Worm (Caenorhabditis elegans): ENCODE data around the gene nrde-3.

nrde-3 gene

ce11 chrX:388728-389127 is 16.7 kb downstream of the nrde-3 start, which contains the start of gene ceh-93 (continued):
- TF ChIP-seq efl-1 (optimal IDR thresholded peaks at IDR 0.05) (peak in 1 of 2 experiments; percentile 21), efl-1 (GFP tag; optimal IDR thresholded peaks at IDR 0.05 in 1 of 2) (peak in 1 of 2 experiments; percentile 15), pag-3 (tag; optimal IDR thresholded peaks at IDR 0.05; ENCODE audit: borderline replicate concordance, insufficient read depth) (no peak), sptf-1 (tag; optimal IDR thresholded peaks at IDR 0.05) (no peak), unc-62 (GFP tag; optimal IDR thresholded peaks at IDR 0.05) (no peak)

DNA sequence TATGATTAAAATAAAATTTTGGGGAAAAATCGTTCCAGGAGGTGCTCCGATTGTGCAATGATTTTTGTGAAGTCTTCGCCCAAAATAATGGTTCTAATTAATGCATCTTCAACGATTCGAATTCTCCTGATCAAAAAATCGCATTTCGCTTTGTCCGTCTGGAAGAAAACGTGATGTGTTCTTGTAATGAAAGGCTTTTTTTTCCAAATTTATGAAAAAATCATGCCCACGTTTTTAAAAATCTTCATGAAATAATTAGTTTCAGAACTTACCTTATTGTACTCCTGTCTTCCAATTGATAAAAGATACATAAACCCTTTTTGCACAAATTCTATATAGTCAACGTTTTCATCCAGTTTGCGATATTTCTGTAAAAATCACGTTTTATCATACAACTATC is 17.5 kb downstream of the nrde-3 start:
- TF ChIP-seq nhr-237 (tag; optimal IDR thresholded peaks at IDR 0.05) (no peak), egl-27 (tag; optimal IDR thresholded peaks at IDR 0.05) (no peak), isw-1 (GFP tag; IDR thresholded peaks at IDR 0.05) (no peak), C04F5.9 (tag; optimal IDR thresholded peaks at IDR 0.05) (no peak), C34B4.2 (tag; optimal IDR thresholded peaks at IDR 0.05) (no peak), nhr-90 (tag; optimal IDR thresholded peaks at IDR 0.05; ENCODE audit: poor library complexity) (no peak), mef-2 (tag; optimal IDR thresholded peaks at IDR 0.05) (no peak), ces-1 (GFP tag; optimal IDR thresholded peaks at IDR 0.05) (no peak), ztf-4 (tag; optimal IDR thresholded peaks at IDR 0.05) (no peak)

DNA sequence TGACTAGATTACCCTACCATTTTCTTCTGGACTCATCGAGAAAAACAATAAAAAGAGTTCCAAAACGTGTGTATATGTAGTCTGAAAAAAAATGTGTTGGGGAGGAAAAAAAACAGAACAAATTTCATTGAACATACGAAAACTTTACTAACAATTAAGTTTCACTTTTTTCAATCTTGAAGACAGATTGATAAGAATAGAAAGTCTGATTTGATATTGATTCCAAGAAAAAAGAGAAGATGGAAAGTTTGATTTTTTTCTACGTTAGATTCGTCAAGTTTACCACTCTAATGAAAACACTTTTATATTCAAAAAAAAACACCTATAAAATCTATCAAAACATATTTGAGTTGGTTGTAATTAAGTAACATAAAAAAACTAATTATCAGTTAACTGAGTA is 18.4 kb downstream of the nrde-3 start, which contains the start of gene R04A9.9:
Gene R04A9.9, minus strand, starts transcription at position 101 of the 400 bp plus-strand sequence.
- no peak for TF ChIP-seq unc-30 (tag; optimal IDR thresholded peaks at IDR 0.05)
- no peak for TF ChIP-seq ztf-4 (tag; optimal IDR thresholded peaks at IDR 0.05)
- TF ChIP-seq efl-1 (optimal IDR thresholded peaks at IDR 0.05) = no peak
- TF ChIP-seq efl-1 (GFP tag; optimal IDR thresholded peaks at IDR 0.05 in 1 of 2) = no peak
- peak; percentile 42 for TF ChIP-seq blmp-1 (tag; optimal IDR thresholded peaks at IDR 0.05)
- TF ChIP-seq irx-1 (tag; optimal IDR thresholded peaks at IDR 0.05) = no peak
- no peak for TF ChIP-seq dpl-1 (GFP tag; optimal IDR thresholded peaks at IDR 0.05)
- TF ChIP-seq nhr-85 (tag) = peak; percentile 31
- no peak for TF ChIP-seq egl-27 (tag; optimal IDR thresholded peaks at IDR 0.05)

DNA sequence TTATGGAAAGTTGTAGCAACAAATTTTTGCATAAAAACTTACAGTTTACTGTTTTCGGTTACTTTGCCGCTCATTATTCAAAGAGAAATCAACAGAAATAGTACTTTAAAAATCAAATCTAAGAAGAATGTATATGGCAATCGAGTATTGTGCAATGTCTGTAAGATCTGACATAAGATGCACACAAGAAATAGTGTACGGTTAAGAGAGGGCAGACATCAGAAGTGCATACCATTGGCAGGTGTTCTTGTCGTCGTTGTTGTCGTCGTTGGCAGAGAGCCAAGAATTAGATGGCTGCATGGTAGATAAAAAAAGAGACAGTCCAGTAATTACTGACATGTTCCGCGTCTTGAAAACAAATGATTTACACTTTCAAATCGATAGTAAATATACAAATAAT is 22.7 kb downstream of the nrde-3 start, which contains the start of gene R04A9.7:
Gene R04A9.7, minus strand, starts transcription at position 184 of the 400 bp plus-strand sequence.
- TF ChIP-seq mep-1 (tag; optimal IDR thresholded peaks at IDR 0.05) (no peak), ceh-63 (GFP tag; optimal IDR thresholded peaks at IDR 0.05) (no peak)

DNA sequence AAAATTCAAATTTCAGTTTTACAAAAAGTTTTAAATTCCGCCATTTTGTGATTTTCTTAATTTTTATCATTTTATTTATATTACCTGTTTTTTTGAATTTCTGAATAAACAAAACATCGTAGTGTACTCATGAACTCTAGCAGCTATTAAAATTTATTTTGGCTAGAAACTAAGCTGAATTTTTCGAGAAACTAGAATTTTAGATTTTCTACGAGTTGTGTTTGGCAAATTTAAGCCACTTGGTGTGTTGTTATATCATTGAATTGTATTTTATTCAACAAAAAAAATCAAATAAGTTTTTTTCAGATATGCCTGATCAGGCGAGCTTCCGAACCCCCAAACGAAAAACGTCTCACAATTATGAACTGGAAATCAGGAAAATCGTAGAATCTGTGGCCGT is 25.2 kb downstream of the nrde-3 start, which contains the start of gene R04A9.6:
Gene R04A9.6, plus strand, starts transcription at position 301 of the 400 bp plus-strand sequence.
- TF ChIP-seq F16B12.6 (tag; optimal IDR thresholded peaks at IDR 0.05) (no peak), nhr-85 (tag) (peak; percentile 37)

- TF ChIP-seq rnt-1 (tag; optimal IDR thresholded peaks at IDR 0.05) (no peak), nhr-237 (tag; optimal IDR thresholded peaks at IDR 0.05) (no peak), blmp-1 (tag; optimal IDR thresholded peaks at IDR 0.05) (no peak)
These were observed 27.5 kb downstream of the nrde-3 start for ce11 chrX:399535-399934.

- TF ChIP-seq egl-13 (tag; optimal IDR thresholded peaks at IDR 0.05) = no peak
- TF ChIP-seq nhr-47 (tag; optimal IDR thresholded peaks at IDR 0.05) = peak; percentile 53
These were observed 30.9 kb downstream of the nrde-3 start for ce11 chrX:402951-403350.

DNA sequence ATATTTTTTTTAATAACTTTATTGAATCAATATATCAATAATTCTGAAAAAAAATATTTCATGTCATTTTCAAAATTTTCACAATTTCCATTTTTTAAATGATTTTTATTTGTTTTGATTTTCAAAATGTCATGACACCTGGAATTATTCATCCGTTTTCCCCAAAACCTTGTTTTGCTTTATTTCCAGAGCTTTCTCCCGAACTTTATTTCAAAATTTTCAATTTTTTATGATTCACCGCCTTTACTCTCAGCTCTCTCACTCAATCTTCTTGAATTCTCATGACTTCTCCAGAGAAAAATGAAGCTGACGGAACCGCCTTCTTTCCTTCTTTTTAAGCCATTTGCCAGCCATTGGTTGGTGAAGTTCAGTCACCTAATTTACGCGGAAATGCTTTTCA is 32.6 kb downstream of the nrde-3 start, which contains the start of gene R04A9.1:
Gene R04A9.1, plus strand, starts transcription at position 301 of the 400 bp plus-strand sequence.
- TF ChIP-seq nhr-47 (tag; optimal IDR thresholded peaks at IDR 0.05) (no peak), nhr-19 (GFP tag; conservative IDR thresholded peaks at IDR 0.05) (no peak), hpl-2 (GFP tag; optimal IDR thresholded peaks at IDR 0.05) (no peak), fkh-4 (tag; optimal IDR thresholded peaks at IDR 0.05; ENCODE audit: borderline replicate concordance) (no peak), zag-1 (tag; optimal IDR thresholded peaks at IDR 0.05) (no peak), irx-1 (tag; optimal IDR thresholded peaks at IDR 0.05) (no peak), Y116A8C.19 (tag; optimal IDR thresholded peaks at IDR 0.05; ENCODE audit: borderline replicate concordance) (no peak), dpl-1 (GFP tag; optimal IDR thresholded peaks at IDR 0.05) (no peak), dsc-1 (tag; optimal IDR thresholded peaks at IDR 0.05) (no peak), swsn-7 (tag; optimal IDR thresholded peaks at IDR 0.05) (no peak), nhr-28 (tag; optimal IDR thresholded peaks at IDR 0.05) (no peak), nhr-84 (tag; optimal IDR thresholded peaks at IDR 0.05) (no peak)
